Worm (Caenorhabditis elegans) whole organism, late embryonic: ENCODE data around the gene B0495.9.

Experiments used
- K09A11.1 ChIP-seq: sonication (generic microtip); optimal IDR thresholded peaks from 2 replicates; lab custom pipeline; 2017; ENCODE audit warnings: antibody characterized with exemption, mild to moderate bottlenecking, missing genetic modification characterization, missing compliant biosample characterization; ENCODE audit not compliant: insufficient read depth
- ama-1 ChIP-seq: fragments of 150-350 bp; optimal IDR thresholded peaks from 2 replicates; lab custom pipeline; 2014
- ceh-9 ChIP-seq: sonication (generic microtip); optimal IDR thresholded peaks from 2 replicates; lab custom pipeline; 2016; ENCODE audit warnings: mild to moderate bottlenecking, missing genetic modification characterization, inconsistent platforms, missing compliant biosample characterization
- dmd-4 ChIP-seq: sonication (generic microtip); optimal IDR thresholded peaks from 2 replicates; lab custom pipeline; 2016; ENCODE audit warnings: borderline replicate concordance, missing genetic modification characterization, missing compliant biosample characterization
- gmeb-2 ChIP-seq: sonication (generic microtip); optimal IDR thresholded peaks from 2 replicates; lab custom pipeline; 2016; ENCODE audit warnings: missing genetic modification characterization, inconsistent platforms, missing compliant biosample characterization
- nfya-1 ChIP-seq: sonication (generic microtip); optimal IDR thresholded peaks from 2 replicates; lab custom pipeline; 2017; ENCODE audit warnings: missing genetic modification characterization, mild to moderate bottlenecking, missing compliant biosample characterization, antibody characterized with exemption, moderate library complexity
- nhr-11 ChIP-seq: fragments of 150-350 bp; optimal IDR thresholded peaks from 2 replicates; lab custom pipeline; 2014; ENCODE audit warnings: missing biosample characterization, missing genetic modification characterization
- odd-2 ChIP-seq: sonication (generic microtip); optimal IDR thresholded peaks from 2 replicates; lab custom pipeline; 2017; ENCODE audit warnings: antibody characterized with exemption, mild to moderate bottlenecking, missing genetic modification characterization, missing compliant biosample characterization
- pag-3 ChIP-seq: sonication (generic microtip); optimal IDR thresholded peaks from 2 replicates; lab custom pipeline; 2016; ENCODE audit warnings: missing compliant biosample characterization, missing genetic modification characterization, borderline replicate concordance
- pat-9 ChIP-seq: fragments of 200-800 bp; sonication (Bioruptor generic); optimal IDR thresholded peaks from 2 replicates; lab custom pipeline; 2018; ENCODE audit warnings: mild to moderate bottlenecking, missing genetic modification characterization, moderate library complexity, missing compliant biosample characterization
- rnt-1 ChIP-seq: sonication (generic microtip); optimal IDR thresholded peaks from 2 replicates; lab custom pipeline; 2016; ENCODE audit warnings: missing genetic modification characterization, missing compliant biosample characterization
- sox-2 ChIP-seq: fragments of 200-800 bp; sonication (Bioruptor generic); IDR thresholded peaks from 2 replicates; pipeline ENCODE4 v1.3.6; 2022; ENCODE audit warnings: missing genetic modification reagents, missing genetic modification characterization, missing compliant biosample characterization

DNA sequence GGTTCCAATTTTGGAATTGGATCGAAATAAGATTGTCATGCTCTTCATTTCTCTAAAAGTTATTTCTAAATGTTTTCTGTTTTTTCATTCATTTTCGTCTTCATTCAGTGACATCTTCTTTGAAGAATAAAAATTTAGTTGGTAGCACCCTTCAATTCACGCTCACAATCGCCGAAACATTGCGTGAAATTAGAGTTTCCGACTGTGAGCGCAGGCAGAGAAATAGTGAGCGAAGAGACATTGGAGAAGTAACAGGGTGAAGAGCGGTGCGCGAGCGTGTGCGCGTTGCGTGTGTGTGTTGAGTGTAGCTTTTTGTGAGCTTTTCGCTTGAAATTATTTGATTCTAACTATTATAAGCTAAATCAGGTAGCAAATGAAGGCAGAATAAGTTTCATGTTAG is 39.1 kb downstream of the B0495.9 start:
- no peak for TF ChIP-seq pag-3 (tag; lab: Kevin White, UChicago)
- peak; percentile 59 for TF ChIP-seq nfya-1 (tag; lab: Kevin White, UChicago)
- no peak for TF ChIP-seq nhr-11 (tag; lab: Kevin White, UChicago)
- no peak for TF ChIP-seq odd-2
- no peak for TF ChIP-seq sox-2 (GFP tag; lab: Robert Waterston, UW)
- TF ChIP-seq dmd-4 (tag; lab: Kevin White, UChicago) = no peak
- TF ChIP-seq rnt-1 (tag; lab: Kevin White, UChicago) = no peak
- no peak for TF ChIP-seq K09A11.1 (tag; lab: Kevin White, UChicago)
- TF ChIP-seq pat-9 (tag; lab: Kevin White, UChicago) = no peak
- no peak for TF ChIP-seq ceh-9 (tag; lab: Kevin White, UChicago)
- TF ChIP-seq gmeb-2 (tag; lab: Kevin White, UChicago) = no peak
- no peak for TF ChIP-seq ama-1 (lab: Kevin White, UChicago)
